Worm (Caenorhabditis elegans) whole organism, young adult: ENCODE measurements around the gene Y66A7A.7.

Source experiments
- B0035.1 ChIP-seq: sonication (generic microtip); optimal IDR thresholded peaks from 2 replicates; lab custom pipeline; 2016; ENCODE audit warnings: missing genetic modification characterization, mild to moderate bottlenecking, missing compliant biosample characterization, missing genotype, missing genetic modification reagents
- F10E7.11 ChIP-seq: sonication (generic microtip); optimal IDR thresholded peaks from 2 replicates; lab custom pipeline; 2017; ENCODE audit warnings: mild to moderate bottlenecking, missing genetic modification characterization, moderate library complexity, missing compliant biosample characterization
- F23B12.7 ChIP-seq: sonication (generic microtip); optimal IDR thresholded peaks from 2 replicates; lab custom pipeline; 2017; ENCODE audit warnings: missing genetic modification characterization, mild to moderate bottlenecking, missing compliant biosample characterization, antibody characterized with exemption, moderate library complexity; ENCODE audit not compliant: insufficient read depth
- F33H1.4 ChIP-seq: fragments of 200-800 bp; sonication (Bioruptor generic); IDR thresholded peaks from 2 replicates; pipeline ENCODE4 v1.3.6; 2022; ENCODE audit warnings: missing genetic modification reagents, missing genetic modification characterization, missing compliant biosample characterization
- F52B5.7 ChIP-seq: sonication (generic microtip); optimal IDR thresholded peaks from 2 replicates; lab custom pipeline; 2016; ENCODE audit warnings: mild to moderate bottlenecking, missing genetic modification characterization, missing compliant biosample characterization
- F55B11.4 ChIP-seq: sonication (generic microtip); optimal IDR thresholded peaks from 2 replicates; lab custom pipeline; 2016; ENCODE audit warnings: missing compliant biosample characterization, missing genetic modification characterization, borderline replicate concordance; ENCODE audit not compliant: insufficient read depth
- T26A5.8 ChIP-seq: sonication (generic microtip); optimal IDR thresholded peaks from 2 replicates; lab custom pipeline; 2016; ENCODE audit warnings: missing genetic modification characterization, missing compliant biosample characterization
- Y53F4B.3 ChIP-seq: fragments of 200-800 bp; sonication (Bioruptor generic); IDR thresholded peaks from 2 replicates; pipeline ENCODE4 v1.3.6; 2022; ENCODE audit warnings: missing genetic modification reagents, missing genetic modification characterization, missing compliant biosample characterization
- Y95B8A.8 ChIP-seq: fragments of 200-800 bp; sonication (Bioruptor generic); IDR thresholded peaks from 2 replicates; pipeline ENCODE4 v1.3.6; 2022; ENCODE audit warnings: missing genetic modification reagents, missing genetic modification characterization, missing compliant biosample characterization
- aptf-2 ChIP-seq: fragments of 200-800 bp; sonication (Bioruptor generic); conservative IDR thresholded peaks from 2 replicates; pipeline ENCODE4 v1.3.6; 2022; ENCODE audit warnings: missing genetic modification reagents, missing genetic modification characterization, missing compliant biosample characterization
- cebp-1 ChIP-seq, 2 experiments: fragments of 200-800 bp in 1 of 2; sonication (Bioruptor generic) in 1 of 2; sonication (generic microtip) in 1 of 2; IDR thresholded peaks in 1 of 2; optimal IDR thresholded peaks in 1 of 2; 2 replicates each; pipeline versions ENCODE4 v1.3.6 to Lab custom; 2017 to 2022; ENCODE audit warnings: missing compliant biosample characterization in 2 of 2, missing genetic modification characterization in 2 of 2, mild to moderate bottlenecking in 1 of 2, missing genetic modification reagents in 1 of 2, moderate library complexity in 1 of 2
- ceh-40 ChIP-seq: fragments of 200-800 bp; sonication (Bioruptor generic); IDR thresholded peaks from 2 replicates; pipeline ENCODE4 v1.3.6; 2022; ENCODE audit warnings: missing genetic modification characterization, missing compliant biosample characterization
- ceh-58 ChIP-seq: fragments of 200-800 bp; sonication (Bioruptor generic); IDR thresholded peaks from 2 replicates; pipeline ENCODE4 v1.3.6; 2022; ENCODE audit warnings: missing genetic modification characterization, missing compliant biosample characterization
- chd-7 ChIP-seq: sonication (generic microtip); optimal IDR thresholded peaks from 2 replicates; lab custom pipeline; 2016; ENCODE audit warnings: mild to moderate bottlenecking, missing genetic modification characterization, moderate library complexity, missing compliant biosample characterization
- die-1 ChIP-seq: sonication (generic microtip); optimal IDR thresholded peaks from 2 replicates; lab custom pipeline; 2016; ENCODE audit warnings: missing genotype, mild to moderate bottlenecking, missing genetic modification characterization, missing compliant biosample characterization
- egrh-3 ChIP-seq: fragments of 200-800 bp; sonication (Bioruptor generic); IDR thresholded peaks from 2 replicates; pipeline ENCODE4 v1.3.6; 2022; ENCODE audit warnings: missing genetic modification reagents, missing genetic modification characterization, missing compliant biosample characterization
- ets-4 ChIP-seq: fragments of 200-800 bp; sonication (Bioruptor generic); optimal IDR thresholded peaks from 2 replicates; lab custom pipeline; 2018; ENCODE audit warnings: mild to moderate bottlenecking, missing genetic modification characterization, missing compliant biosample characterization
- fkh-3 ChIP-seq: sonication (generic microtip); optimal IDR thresholded peaks from 2 replicates; lab custom pipeline; 2016; ENCODE audit warnings: mild to moderate bottlenecking, missing genetic modification characterization, missing compliant biosample characterization
- lin-35 ChIP-seq, 3 experiments: fragments of 150-350 bp in 2 of 3; sonication (generic microtip) in 1 of 3; optimal IDR thresholded peaks; 2 replicates each; lab custom pipeline; 2014 to 2018; ENCODE audit warnings: missing biosample characterization in 3 of 3, missing genetic modification characterization in 3 of 3, missing genetic modification reagents in 3 of 3
- madf-6 ChIP-seq: fragments of 200-800 bp; sonication (Bioruptor generic); IDR thresholded peaks from 2 replicates; pipeline ENCODE4 v1.3.6; 2022; ENCODE audit warnings: missing genetic modification reagents, missing genetic modification characterization, missing compliant biosample characterization
- mxl-1 ChIP-seq: sonication (generic microtip); optimal IDR thresholded peaks from 2 replicates; lab custom pipeline; 2016; ENCODE audit warnings: missing genetic modification characterization, missing compliant biosample characterization
- nfya-1 ChIP-seq: sonication (generic microtip); optimal IDR thresholded peaks from 2 replicates; lab custom pipeline; 2017; ENCODE audit warnings: antibody characterized with exemption, missing compliant biosample characterization, missing genetic modification characterization, borderline replicate concordance; ENCODE audit not compliant: insufficient read depth
- nfyb-1 ChIP-seq: fragments of 200-800 bp; sonication (Bioruptor generic); IDR thresholded peaks from 2 replicates; pipeline ENCODE4 v1.3.6; 2022; ENCODE audit warnings: missing genetic modification reagents, missing genetic modification characterization, missing compliant biosample characterization
- pbrm-1 ChIP-seq: fragments of 200-800 bp; sonication (Bioruptor generic); IDR thresholded peaks from 2 replicates; pipeline ENCODE4 v1.3.6; 2022; ENCODE audit warnings: missing genetic modification reagents, missing genetic modification characterization, missing compliant biosample characterization
- pha-4 ChIP-seq: fragments of 150-350 bp; sonication (generic microtip); optimal IDR thresholded peaks from 2 replicates; lab custom pipeline; 2014; ENCODE audit warnings: missing biosample characterization, missing genetic modification reagents, missing genetic modification characterization
- rcor-1 ChIP-seq: fragments of 200-800 bp; sonication (Bioruptor generic); IDR thresholded peaks from 2 replicates; pipeline ENCODE4 v1.3.6; 2022; ENCODE audit warnings: missing genetic modification reagents, missing genetic modification characterization, missing compliant biosample characterization
- rec-8 ChIP-seq, 2 experiments: sonication (generic microtip); optimal IDR thresholded peaks; 2 replicates each; lab custom pipeline; 2016; ENCODE audit warnings: mild to moderate bottlenecking in 2 of 2, missing genetic modification characterization in 2 of 2, missing genetic modification reagents in 2 of 2, missing genotype in 2 of 2, missing biosample characterization in 1 of 2, missing compliant biosample characterization in 1 of 2, moderate library complexity in 1 of 2
- snpc-1.3 ChIP-seq: sonication (generic microtip); optimal IDR thresholded peaks from 2 replicates; lab custom pipeline; 2017; ENCODE audit warnings: missing genetic modification characterization, mild to moderate bottlenecking, missing compliant biosample characterization, antibody characterized with exemption, moderate library complexity, missing genotype, missing genetic modification reagents; ENCODE audit not compliant: insufficient read depth
- sptf-2 ChIP-seq: fragments of 200-800 bp; sonication (Bioruptor generic); optimal IDR thresholded peaks from 2 replicates; lab custom pipeline; 2018; ENCODE audit warnings: mild to moderate bottlenecking, missing genetic modification characterization, missing compliant biosample characterization
- unc-130 ChIP-seq: sonication (generic microtip); optimal IDR thresholded peaks from 2 replicates; lab custom pipeline; 2016; ENCODE audit warnings: missing genetic modification reagents, missing genetic modification characterization, missing compliant biosample characterization
- unc-62 ChIP-seq: fragments of 150-350 bp; optimal IDR thresholded peaks from 2 replicates; lab custom pipeline; 2014; ENCODE audit warnings: missing biosample characterization, missing genetic modification reagents, missing genetic modification characterization
- zfh-2 ChIP-seq: fragments of 200-800 bp; sonication (Bioruptor generic); conservative IDR thresholded peaks from 2 replicates; pipeline ENCODE4 v1.3.6; 2022; ENCODE audit warnings: missing genetic modification reagents, missing genetic modification characterization, missing compliant biosample characterization
- ztf-28 ChIP-seq: fragments of 200-800 bp; sonication (Bioruptor generic); IDR thresholded peaks from 2 replicates; pipeline ENCODE4 v1.3.6; 2022; ENCODE audit warnings: missing genetic modification reagents, missing genetic modification characterization, missing compliant biosample characterization
- ztf-6 ChIP-seq: fragments of 200-800 bp; sonication (Bioruptor generic); IDR thresholded peaks from 2 replicates; pipeline ENCODE4 v1.3.6; 2022; ENCODE audit warnings: missing genetic modification reagents, missing genetic modification characterization, missing compliant biosample characterization

The Y66A7A.7 gene

DNA sequence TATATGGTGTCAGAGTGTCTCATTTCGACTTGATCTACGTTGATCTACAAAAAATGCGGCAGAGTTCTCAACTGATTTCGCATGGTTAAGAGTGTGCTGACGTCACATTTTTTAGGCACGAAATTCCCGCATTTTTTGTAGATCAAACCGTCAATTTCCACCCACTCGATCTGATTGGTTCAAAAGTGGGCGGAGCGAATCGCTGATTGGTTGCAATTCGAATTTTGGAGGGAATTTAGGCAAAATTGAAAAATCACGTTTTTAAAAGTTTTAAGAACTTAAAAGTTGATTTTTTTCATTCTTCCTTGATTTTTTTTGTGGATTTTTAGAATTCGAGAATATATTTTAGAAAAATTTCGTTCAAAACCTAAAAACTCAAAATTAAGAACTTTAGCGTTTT is 27.1 kb upstream of the Y66A7A.7 start:
- TF ChIP-seq ceh-40 (GFP tag; lab: Robert Waterston, UW) (no peak), zfh-2 (GFP tag; lab: Robert Waterston, UW) (no peak), nfyb-1 (GFP tag; lab: Robert Waterston, UW) (0 out of 2 replicates have a peak, but pooled peaks have one; percentile 48)

ce11 chrIII:11651430-11651829 is 22.2 kb upstream of the Y66A7A.7 start:
- TF ChIP-seq egrh-3 (peak; percentile 42; the same call in 1 of the 2 replicates), zfh-2 (GFP tag; lab: Robert Waterston, UW) (peak; percentile 78), pbrm-1 (GFP tag; lab: Robert Waterston, UW) (no peak)

DNA sequence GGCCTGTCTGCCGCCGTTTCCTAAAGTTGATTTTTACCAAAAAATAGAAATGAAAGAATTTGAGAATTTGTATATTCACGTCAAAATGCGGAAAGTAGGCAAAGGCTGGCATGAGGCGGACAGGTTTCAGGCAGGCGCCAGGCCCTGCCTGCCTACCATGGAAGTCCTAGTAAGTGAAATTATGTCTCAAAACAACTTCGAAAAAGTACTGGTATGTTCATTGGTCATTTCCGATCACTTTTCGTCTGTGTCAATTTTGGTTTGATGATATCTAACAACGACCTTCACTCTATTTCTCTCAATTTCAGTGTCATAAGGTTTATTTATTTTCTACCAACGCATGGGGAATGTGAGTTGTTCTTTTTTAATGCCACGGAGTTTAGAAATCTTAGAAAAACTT is 20.9 kb upstream of the Y66A7A.7 start, which contains the start of gene faah-6:
faah-6 (plus strand) TSS at position 301 of the 400 bp plus-strand sequence.
- no peak for TF ChIP-seq rcor-1 (GFP tag; lab: Robert Waterston, UW)

DNA sequence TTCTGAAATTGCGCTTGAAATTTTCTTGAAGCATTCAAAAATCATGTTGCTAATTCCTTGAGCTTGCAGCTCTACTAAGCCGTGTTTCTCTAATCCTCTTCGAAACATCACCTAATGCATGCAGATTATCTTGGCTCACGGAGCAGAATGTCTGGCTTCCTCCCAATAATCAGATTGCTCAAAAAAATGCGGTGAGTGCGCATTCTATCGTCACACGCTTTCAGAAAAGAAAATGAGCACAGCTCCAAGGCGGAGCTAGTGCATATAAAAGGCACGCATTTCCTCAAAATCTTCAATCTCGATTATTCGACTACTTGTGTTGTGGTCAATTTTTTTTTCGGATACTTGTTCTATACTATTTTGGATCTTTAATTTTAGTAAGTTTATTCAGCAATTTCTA is 12.1 kb upstream of the Y66A7A.7 start:
- TF ChIP-seq lin-35 (GFP tag; optimal IDR thresholded peaks at IDR 0.05; lab: Kevin White, UChicago) (peak in 1 of 3 experiments; percentile 38), ceh-58 (GFP tag; lab: Robert Waterston, UW) (no peak)

DNA sequence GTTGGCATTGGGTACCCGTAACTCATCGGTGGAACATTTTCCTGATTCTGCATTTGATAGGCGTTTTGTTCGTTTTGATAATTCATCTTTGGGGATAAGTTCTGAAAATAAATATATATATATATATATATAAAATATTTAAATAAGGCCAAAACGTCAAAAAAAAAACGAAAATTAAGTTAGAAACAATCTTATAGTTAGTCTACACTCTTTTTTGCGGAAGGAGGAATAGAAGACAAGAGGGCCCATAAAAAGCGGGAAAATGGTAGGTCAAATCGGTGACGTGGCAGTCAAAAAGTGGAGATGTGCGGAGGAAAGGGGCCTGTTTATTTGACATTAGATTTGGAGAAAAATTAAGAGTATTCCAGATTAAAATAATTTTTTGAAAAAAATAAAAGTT is 7.5 kb upstream of the Y66A7A.7 start, which contains the start of gene tbx-33:
tbx-33 (minus strand) TSS at position 101 of the 400 bp plus-strand sequence.
- TF ChIP-seq unc-62 (GFP tag; lab: Kevin White, UChicago): no peak
- TF ChIP-seq pha-4 (tag; lab: Kevin White, UChicago): no peak
- no peak for TF ChIP-seq aptf-2
- TF ChIP-seq ztf-6 (GFP tag; lab: Robert Waterston, UW): no peak
- TF ChIP-seq cebp-1 (GFP tag; IDR thresholded peaks at IDR 0.05; lab: Robert Waterston, UW): no peak
- no peak for TF ChIP-seq cebp-1 (tag; optimal IDR thresholded peaks at IDR 0.05; lab: Kevin White, UChicago)
- no peak for TF ChIP-seq rec-8 (tag; optimal IDR thresholded peaks at IDR 0.05; lab: Kevin White, UChicago)
- no peak for TF ChIP-seq egrh-3
- no peak for TF ChIP-seq F52B5.7 (tag; lab: Kevin White, UChicago)
- TF ChIP-seq fkh-3 (tag; lab: Kevin White, UChicago): no peak
- no peak for TF ChIP-seq T26A5.8 (tag; lab: Kevin White, UChicago)
- no peak for TF ChIP-seq ets-4
- no peak for TF ChIP-seq madf-6
- TF ChIP-seq nfya-1 (tag; lab: Kevin White, UChicago): no peak
- TF ChIP-seq ztf-28 (GFP tag; lab: Robert Waterston, UW): no peak
- TF ChIP-seq Y95B8A.8 (GFP tag; lab: Robert Waterston, UW): no peak
- TF ChIP-seq Y53F4B.3: no peak
- TF ChIP-seq mxl-1: no peak
- no peak for TF ChIP-seq F55B11.4 (tag; lab: Kevin White, UChicago)
- TF ChIP-seq die-1 (tag; lab: Kevin White, UChicago): no peak
- TF ChIP-seq B0035.1: no peak

ce11 chrIII:11635000-11635399 is 5.7 kb upstream of the Y66A7A.7 start:
- no peak for TF ChIP-seq F10E7.11 (tag; lab: Kevin White, UChicago)
- no peak for TF ChIP-seq chd-7
- no peak for TF ChIP-seq unc-130 (GFP tag; lab: Kevin White, UChicago)
- no peak for TF ChIP-seq F33H1.4 (GFP tag; lab: Robert Waterston, UW)
- no peak for TF ChIP-seq snpc-1.3 (tag; lab: Kevin White, UChicago)
- no peak for TF ChIP-seq F23B12.7 (tag; lab: Kevin White, UChicago)
- TF ChIP-seq sptf-2 (GFP tag; lab: Kevin White, UChicago): no peak
- TF ChIP-seq, all 124 proteins: peak for 0
